Worm (Caenorhabditis elegans) whole organism, L1 larva: ENCODE measurements around the gene his-41.

Experiments used
- ama-1 ChIP-seq: fragments of 150-350 bp; optimal IDR thresholded peaks from 2 replicates; lab custom pipeline; 2014
- ceh-88 ChIP-seq: fragments of 200-800 bp; sonication (Bioruptor generic); IDR thresholded peaks from 2 replicates; pipeline ENCODE4 v1.3.6; 2022; ENCODE audit warnings: missing genetic modification characterization, missing compliant biosample characterization
- egl-27 ChIP-seq, 2 experiments: fragments of 150-350 bp in 1 of 2; sonication (generic microtip); optimal IDR thresholded peaks; 3 replicates each; lab custom pipeline; 2017 to 2018; ENCODE audit warnings: missing biosample characterization in 2 of 2, missing genetic modification characterization in 2 of 2, missing genetic modification reagents in 2 of 2
- fos-1 ChIP-seq: fragments of 150-350 bp; optimal IDR thresholded peaks from 2 replicates; lab custom pipeline; 2014; ENCODE audit warnings: missing biosample characterization, missing genetic modification characterization
- grh-1 ChIP-seq: fragments of 200-800 bp; sonication (Bioruptor generic); IDR thresholded peaks from 2 replicates; pipeline ENCODE4 v1.3.6; 2022; ENCODE audit warnings: missing genetic modification reagents, missing genetic modification characterization, missing compliant biosample characterization
- mep-1 ChIP-seq: fragments of 150-350 bp; optimal IDR thresholded peaks from 2 replicates; lab custom pipeline; 2014; ENCODE audit warnings: missing biosample characterization, missing genetic modification characterization
- nhr-12 ChIP-seq: sonication (generic microtip); optimal IDR thresholded peaks from 2 replicates; lab custom pipeline; 2017; ENCODE audit warnings: missing biosample characterization, missing genetic modification characterization
- nhr-237 ChIP-seq: fragments of 150-350 bp; optimal IDR thresholded peaks from 2 replicates; lab custom pipeline; 2014; ENCODE audit warnings: missing biosample characterization, missing genetic modification characterization
- pqm-1 ChIP-seq: sonication (generic microtip); optimal IDR thresholded peaks from 3 replicates; lab custom pipeline; 2017; ENCODE audit warnings: missing biosample characterization, missing genetic modification characterization
- skn-1 ChIP-seq: fragments of 150-350 bp; optimal IDR thresholded peaks from 2 replicates; lab custom pipeline; 2014; ENCODE audit warnings: missing biosample characterization, missing genetic modification characterization
- unc-62 ChIP-seq: fragments of 150-350 bp; optimal IDR thresholded peaks from 2 replicates; lab custom pipeline; 2014; ENCODE audit warnings: missing biosample characterization, missing genetic modification reagents, missing genetic modification characterization
- zag-1 ChIP-seq: fragments of 150-350 bp; optimal IDR thresholded peaks from 2 replicates; lab custom pipeline; 2014; ENCODE audit warnings: missing biosample characterization, missing genetic modification characterization
- ztf-11 ChIP-seq, 2 experiments: sonication (generic microtip); optimal IDR thresholded peaks; 2 replicates each; lab custom pipeline; 2016 to 2017; ENCODE audit warnings: missing genetic modification characterization in 2 of 2, missing biosample characterization in 1 of 2, missing compliant biosample characterization in 1 of 2

ce11 chrV:9503152-9503817 lies 42.1 kb upstream of the his-41 start:
- TF ChIP-seq pqm-1 (tag; lab: Kevin White, UChicago) (no peak), ztf-11 (tag; optimal IDR thresholded peaks at IDR 0.05; lab: Kevin White, UChicago) (peak in 1 of 2 experiments; percentile 15), nhr-237 (tag; lab: Kevin White, UChicago) (no peak), ama-1 (lab: Kevin White, UChicago) (peak; percentile 5), fos-1 (tag; lab: Kevin White, UChicago) (peak; percentile 63), unc-62 (GFP tag; lab: Kevin White, UChicago) (no peak), zag-1 (tag; lab: Kevin White, UChicago) (no peak), nhr-12 (tag; lab: Kevin White, UChicago) (no peak), skn-1 (tag; lab: Kevin White, UChicago) (peak; percentile 48), ceh-88 (GFP tag; lab: Robert Waterston, UW) (0 out of 2 replicates have a peak, but pooled peaks have one; percentile 20), mep-1 (tag; lab: Kevin White, UChicago) (peak; percentile 75), egl-27 (tag; optimal IDR thresholded peaks at IDR 0.05; lab: Kevin White, UChicago) (no peak), grh-1 (GFP tag; lab: Robert Waterston, UW) (peak; percentile 41)
